Fruit fly (Drosophila melanogaster) Kc167 (cell line): ENCODE measurements around the gene CG43082.

Source experiments
- Myc ChIP-seq: fragments of >200 bp; optimal IDR thresholded peaks from 2 replicates; lab custom pipeline; 2017; ENCODE audit warnings: missing external identifiers
- Sin3A ChIP-seq: fragments of >200 bp; optimal IDR thresholded peaks from 2 replicates; lab custom pipeline; 2018; ENCODE audit warnings: missing external identifiers
- h ChIP-seq: fragments of >200 bp; optimal IDR thresholded peaks from 3 replicates; lab custom pipeline; 2018; ENCODE audit warnings: missing external identifiers
- insv ChIP-seq: fragments of >200 bp; optimal IDR thresholded peaks from 3 replicates; lab custom pipeline; 2018; ENCODE audit warnings: missing external identifiers
- psq ChIP-seq: fragments of >200 bp; optimal IDR thresholded peaks from 2 replicates; lab custom pipeline; 2017; ENCODE audit warnings: missing external identifiers
- ttk ChIP-seq: sonication (Bioruptor generic); optimal IDR thresholded peaks from 2 replicates; lab custom pipeline; 2017; ENCODE audit warnings: missing external identifiers

DNA sequence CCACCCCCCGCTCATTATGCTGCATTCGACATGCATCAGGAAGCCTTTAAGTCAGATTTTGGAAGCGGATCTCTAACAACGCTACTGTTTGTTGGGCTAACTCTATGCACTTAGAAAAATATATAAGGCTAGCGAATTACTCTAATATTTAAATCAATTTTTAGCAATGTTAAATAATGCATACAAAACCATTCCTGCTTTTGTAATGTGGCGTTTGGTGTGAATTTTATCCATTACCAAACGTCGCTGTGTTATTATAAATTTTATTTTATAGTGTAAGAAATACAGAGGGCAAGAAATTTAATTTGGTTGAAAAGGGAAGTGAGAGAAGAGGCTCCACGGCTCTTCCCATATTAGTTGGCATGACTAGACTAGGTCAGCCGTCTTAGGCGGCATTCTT, 11.1 kb downstream of the CG43082 start:
- TF ChIP-seq ttk (lab: Kevin White, UChicago) (no peak), h (lab: Kevin White, UChicago) (no peak), Myc (lab: Kevin White, UChicago) (no peak), psq (lab: Kevin White, UChicago) (no peak), Sin3A (lab: Kevin White, UChicago) (no peak), insv (lab: Kevin White, UChicago) (no peak)
